Worm (Caenorhabditis elegans): ENCODE data around the gene pqn-68.

ce11 chrV:12952287-12952686 lies at the start of gene pqn-68:
- no peak for TF ChIP-seq lin-13 (tag; optimal IDR thresholded peaks at IDR 0.05)
- TF ChIP-seq zip-8 (tag; optimal IDR thresholded peaks at IDR 0.05) = no peak
- TF ChIP-seq unc-62 (GFP tag; optimal IDR thresholded peaks at IDR 0.05) = no peak
